Fruit fly (Drosophila melanogaster) whole organism, prepupa: ENCODE results near the gene sqd.

Experiments
- CG3919 ChIP-seq: fragments of 200-800 bp; sonication (Bioruptor generic); optimal IDR thresholded peaks from 3 replicates; lab custom pipeline; 2016; ENCODE audit warnings: missing biosample characterization, missing genetic modification characterization
- CG6808 ChIP-seq: fragments of 200-800 bp; sonication (Bioruptor generic); optimal IDR thresholded peaks from 3 replicates; lab custom pipeline; 2017; ENCODE audit warnings: missing biosample characterization, missing genetic modification characterization, mild to moderate bottlenecking, moderate library complexity, missing genetic modification reagents
- CG8119 ChIP-seq: fragments of 200-800 bp; sonication (Bioruptor generic); IDR thresholded peaks from 3 replicates; pipeline ENCODE4 v1.3.6; 2022; ENCODE audit warnings: missing biosample characterization, missing genetic modification characterization
- Sox14 ChIP-seq: fragments of 200-800 bp; sonication (Bioruptor generic); optimal IDR thresholded peaks from 3 replicates; lab custom pipeline; 2016; ENCODE audit warnings: missing biosample characterization, missing genetic modification characterization

dm6 chr3R:13656294-13656693, 10.2 kb upstream of the sqd start, which contains the start of gene Rbp4:
- TF ChIP-seq CG6808 = no peak
- no peak for TF ChIP-seq Sox14 (GFP tag; lab: Kevin White, UChicago)
- TF ChIP-seq CG8119 = no peak
- TF ChIP-seq CG3919 (GFP tag; lab: Kevin White, UChicago) = no peak
